Fruit fly (Drosophila melanogaster) whole organism, prepupa: ENCODE data around the gene dre4.

Experiments
- CG10631 ChIP-seq: fragments of 200-800 bp; sonication (Bioruptor generic); optimal IDR thresholded peaks from 2 replicates; lab custom pipeline; 2016; ENCODE audit warnings: missing biosample characterization, missing genetic modification characterization
- CG11294 ChIP-seq: fragments of 200-800 bp; sonication (Bioruptor generic); IDR thresholded peaks from 2 replicates; pipeline ENCODE4 v1.3.6; 2022; ENCODE audit warnings: missing biosample characterization, missing genetic modification characterization
- CG11902 ChIP-seq: fragments of 200-800 bp; sonication (Bioruptor generic); optimal IDR thresholded peaks from 3 replicates; lab custom pipeline; 2016; ENCODE audit warnings: missing biosample characterization, missing genetic modification characterization
- CG15336 ChIP-seq: fragments of 200-800 bp; sonication (Bioruptor generic); IDR thresholded peaks from 2 replicates; pipeline ENCODE4 v1.3.6; 2022; ENCODE audit warnings: missing biosample characterization, missing genetic modification characterization
- CG1621 ChIP-seq: fragments of 200-800 bp; sonication (Bioruptor generic); optimal IDR thresholded peaks from 3 replicates; lab custom pipeline; 2018; ENCODE audit warnings: missing biosample characterization, mild to moderate bottlenecking, missing genetic modification characterization
- CG3032 ChIP-seq: fragments of 200-800 bp; optimal IDR thresholded peaks from 2 replicates; lab custom pipeline; 2019; ENCODE audit warnings: missing biosample characterization, mild to moderate bottlenecking, missing genetic modification characterization, moderate library complexity
- CG31627 ChIP-seq: fragments of 200-800 bp; sonication (Bioruptor generic); optimal IDR thresholded peaks from 3 replicates; lab custom pipeline; 2016; ENCODE audit warnings: missing biosample characterization, missing genetic modification characterization
- CG32006 ChIP-seq: fragments of 200-800 bp; sonication (Bioruptor generic); optimal IDR thresholded peaks from 3 replicates; lab custom pipeline; 2017; ENCODE audit warnings: missing biosample characterization, mild to moderate bottlenecking, missing genetic modification characterization
- CG34406 ChIP-seq: fragments of 200-800 bp; sonication (Bioruptor generic); optimal IDR thresholded peaks from 3 replicates; lab custom pipeline; 2016; ENCODE audit warnings: missing biosample characterization, missing genetic modification characterization
- CG3919 ChIP-seq: fragments of 200-800 bp; sonication (Bioruptor generic); optimal IDR thresholded peaks from 3 replicates; lab custom pipeline; 2016; ENCODE audit warnings: missing biosample characterization, missing genetic modification characterization
- CG4318 ChIP-seq: fragments of 200-800 bp; sonication (Bioruptor generic); optimal IDR thresholded peaks from 3 replicates; lab custom pipeline; 2017; ENCODE audit warnings: missing biosample characterization, mild to moderate bottlenecking, missing genetic modification characterization
- CG6163 ChIP-seq: fragments of 200-800 bp; sonication (Bioruptor generic); IDR thresholded peaks from 3 replicates; pipeline ENCODE4 v1.3.6; 2022; ENCODE audit warnings: missing biosample characterization, missing genetic modification characterization
- CG6792 ChIP-seq: fragments of 200-800 bp; sonication (Bioruptor generic); optimal IDR thresholded peaks from 3 replicates; lab custom pipeline; 2016; ENCODE audit warnings: missing biosample characterization, missing genetic modification characterization
- CG6808 ChIP-seq: fragments of 200-800 bp; sonication (Bioruptor generic); optimal IDR thresholded peaks from 3 replicates; lab custom pipeline; 2017; ENCODE audit warnings: missing biosample characterization, missing genetic modification characterization, mild to moderate bottlenecking, moderate library complexity, missing genetic modification reagents
- CG6854 ChIP-seq: fragments of 200-800 bp; sonication (Bioruptor generic); optimal IDR thresholded peaks from 2 replicates; lab custom pipeline; 2017; ENCODE audit warnings: missing biosample characterization, mild to moderate bottlenecking, missing genetic modification characterization
- CG7368 ChIP-seq: fragments of 200-800 bp; sonication (Bioruptor generic); optimal IDR thresholded peaks from 3 replicates; lab custom pipeline; 2016; ENCODE audit warnings: missing biosample characterization, missing genetic modification characterization
- CG8119 ChIP-seq: fragments of 200-800 bp; sonication (Bioruptor generic); IDR thresholded peaks from 3 replicates; pipeline ENCODE4 v1.3.6; 2022; ENCODE audit warnings: missing biosample characterization, missing genetic modification characterization
- CG8632 ChIP-seq: fragments of 200-800 bp; sonication (Bioruptor generic); optimal IDR thresholded peaks from 3 replicates; lab custom pipeline; 2016; ENCODE audit warnings: missing biosample characterization, missing genetic modification characterization
- CG9139 ChIP-seq: fragments of 200-800 bp; sonication (Bioruptor generic); optimal IDR thresholded peaks from 3 replicates; lab custom pipeline; 2017; ENCODE audit warnings: missing biosample characterization, mild to moderate bottlenecking, missing genetic modification characterization
- Eip78C ChIP-seq: fragments of 200-800 bp; sonication (Bioruptor generic); peaks from one replicate; lab custom pipeline; 2016; ENCODE audit warnings: missing biosample characterization, missing genetic modification characterization
- Gug ChIP-seq: fragments of 200-800 bp; sonication (Bioruptor generic); IDR thresholded peaks from 2 replicates; pipeline ENCODE4 v1.3.6; 2022; ENCODE audit warnings: missing biosample characterization, missing genetic modification characterization
- Hr38 ChIP-seq: sonication (Bioruptor generic); optimal IDR thresholded peaks from 2 replicates; lab custom pipeline; 2016; ENCODE audit warnings: missing biosample characterization, missing genetic modification characterization
- Hr39 ChIP-seq: fragments of 200-800 bp; sonication (Bioruptor generic); optimal IDR thresholded peaks from 2 replicates; lab custom pipeline; 2016; ENCODE audit warnings: missing biosample characterization, missing genetic modification characterization
- Met ChIP-seq: fragments of 200-800 bp; sonication (Bioruptor generic); optimal IDR thresholded peaks from 3 replicates; lab custom pipeline; 2016; ENCODE audit warnings: missing biosample characterization, missing genetic modification characterization
- OdsH ChIP-seq: fragments of 200-800 bp; sonication (Bioruptor generic); optimal IDR thresholded peaks from 3 replicates; lab custom pipeline; 2016; ENCODE audit warnings: missing biosample characterization, missing genetic modification characterization
- Sox102F ChIP-seq: fragments of 200-800 bp; sonication (Bioruptor generic); optimal IDR thresholded peaks from 2 replicates; lab custom pipeline; 2016; ENCODE audit warnings: missing biosample characterization, mild to moderate bottlenecking, missing genetic modification characterization
- Sox14 ChIP-seq: fragments of 200-800 bp; sonication (Bioruptor generic); optimal IDR thresholded peaks from 3 replicates; lab custom pipeline; 2016; ENCODE audit warnings: missing biosample characterization, missing genetic modification characterization
- achi ChIP-seq: fragments of 200-800 bp; sonication (Bioruptor generic); optimal IDR thresholded peaks from 3 replicates; lab custom pipeline; 2016; ENCODE audit warnings: missing biosample characterization, missing genetic modification characterization
- acj6 ChIP-seq: fragments of 200-800 bp; sonication (Bioruptor generic); optimal IDR thresholded peaks from 3 replicates; lab custom pipeline; 2016; ENCODE audit warnings: missing biosample characterization, missing genetic modification characterization
- cyc ChIP-seq: fragments of 200-800 bp; sonication (Bioruptor generic); optimal IDR thresholded peaks from 3 replicates; lab custom pipeline; 2016; ENCODE audit warnings: missing biosample characterization, missing genetic modification characterization
- dac ChIP-seq: fragments of 200-800 bp; sonication (Bioruptor generic); optimal IDR thresholded peaks from 2 replicates; lab custom pipeline; 2017; ENCODE audit warnings: missing biosample characterization, mild to moderate bottlenecking, missing genetic modification characterization
- eg ChIP-seq: fragments of 200-800 bp; sonication (Bioruptor generic); IDR thresholded peaks from 3 replicates; pipeline ENCODE4 v1.3.6; 2022; ENCODE audit warnings: missing biosample characterization, missing genetic modification characterization
- esn ChIP-seq: fragments of 200-800 bp; sonication (Bioruptor generic); optimal IDR thresholded peaks from 2 replicates; lab custom pipeline; 2016; ENCODE audit warnings: missing biosample characterization, mild to moderate bottlenecking, missing genetic modification characterization, moderate library complexity
- fd59A ChIP-seq: fragments of 200-800 bp; sonication (Bioruptor generic); optimal IDR thresholded peaks from 2 replicates; lab custom pipeline; 2017; ENCODE audit warnings: missing biosample characterization, mild to moderate bottlenecking, missing genetic modification characterization, missing genetic modification reagents
- fd85E ChIP-seq: fragments of 200-800 bp; sonication (Bioruptor generic); optimal IDR thresholded peaks from 3 replicates; lab custom pipeline; 2016; ENCODE audit warnings: missing biosample characterization, missing genetic modification characterization
- net ChIP-seq: fragments of 200-800 bp; sonication (Bioruptor generic); optimal IDR thresholded peaks from 3 replicates; lab custom pipeline; 2016; ENCODE audit warnings: missing biosample characterization, missing genetic modification characterization
- pdm3 ChIP-seq: fragments of 200-800 bp; sonication (Bioruptor generic); optimal IDR thresholded peaks from 3 replicates; lab custom pipeline; 2016; ENCODE audit warnings: missing biosample characterization, missing genetic modification characterization
- salr ChIP-seq, 2 experiments: fragments of 200-800 bp; sonication (Bioruptor generic); optimal IDR thresholded peaks; 3 replicates each; lab custom pipeline; 2016 to 2018; ENCODE audit warnings: missing biosample characterization in 2 of 2, missing genetic modification characterization in 2 of 2, mild to moderate bottlenecking in 1 of 2
- ss ChIP-seq, 2 experiments: fragments of 200-800 bp; sonication (Bioruptor generic); optimal IDR thresholded peaks; 2 replicates in 1 of 2; 3 replicates in 1 of 2; lab custom pipeline; 2017 to 2018; ENCODE audit warnings: mild to moderate bottlenecking in 2 of 2, missing biosample characterization in 2 of 2, missing genetic modification characterization in 2 of 2, moderate library complexity in 1 of 2
- svp ChIP-seq: fragments of 200-800 bp; sonication (Bioruptor generic); peaks from one replicate; lab custom pipeline; 2016; ENCODE audit warnings: missing biosample characterization, missing genetic modification characterization
- vri ChIP-seq: fragments of 200-800 bp; sonication (Bioruptor generic); optimal IDR thresholded peaks from 3 replicates; lab custom pipeline; 2016; ENCODE audit warnings: missing biosample characterization, mild to moderate bottlenecking, missing genetic modification characterization

Gene dre4

dm6 chr3L:1844600-1844999, 31.5 kb downstream of the dre4 start (continued):
- TF ChIP-seq CG6808 (GFP tag; lab: Kevin White, UChicago) (no peak), CG8632 (GFP tag; lab: Kevin White, UChicago) (no peak), OdsH (GFP tag; lab: Kevin White, UChicago) (peak; percentile 21), Sox14 (GFP tag; lab: Kevin White, UChicago) (no peak), CG1621 (tag; lab: Kevin White, UChicago) (no peak), CG34406 (GFP tag; lab: Kevin White, UChicago) (no peak), achi (GFP tag; lab: Kevin White, UChicago) (peak; percentile 25), Hr39 (GFP tag; lab: Kevin White, UChicago) (no peak), CG3919 (GFP tag; lab: Kevin White, UChicago) (no peak), Hr38 (peak; percentile 1)

dm6 chr3L:1841984-1842383, 34.1 kb downstream of the dre4 start, which contains the start of gene Cpr62Bc:
TSS of gene Cpr62Bc (minus strand) at chr3L:1842084.
- TF ChIP-seq CG11902 (GFP tag; lab: Kevin White, UChicago) = no peak
- no peak for TF ChIP-seq CG6163 (GFP tag; lab: Robert Waterston, UW)
- no peak for TF ChIP-seq acj6 (GFP tag; lab: Kevin White, UChicago)
- no peak for TF ChIP-seq net (GFP tag; lab: Kevin White, UChicago)
- no peak for TF ChIP-seq CG6792 (GFP tag; lab: Kevin White, UChicago)
- TF ChIP-seq fd59A (GFP tag; lab: Kevin White, UChicago) = no peak
- no peak for TF ChIP-seq OdsH (GFP tag; lab: Kevin White, UChicago)
- no peak for TF ChIP-seq svp
- TF ChIP-seq CG9139 (GFP tag; lab: Kevin White, UChicago) = no peak
- no peak for TF ChIP-seq dac (GFP tag; lab: Kevin White, UChicago)

- TF ChIP-seq Sox14 (GFP tag; lab: Kevin White, UChicago) = no peak
- TF ChIP-seq dac (GFP tag; lab: Kevin White, UChicago) = no peak
- TF ChIP-seq CG6792 (GFP tag; lab: Kevin White, UChicago) = no peak
- no peak for TF ChIP-seq CG3032 (tag; lab: Kevin White, UChicago)
- TF ChIP-seq Sox102F (GFP tag; lab: Kevin White, UChicago) = no peak
Observed at dm6 chr3L:1835064-1835463, 41.0 kb downstream of the dre4 start, which contains the start of gene Cpr62Bb. TSS of gene Cpr62Bb (minus strand) at chr3L:1835164.

dm6 chr3L:1831753-1832268, 44.3 kb downstream of the dre4 start, which contains the start of gene Cpr62Ba:
TSS of gene Cpr62Ba (minus strand) at chr3L:1831783.
- TF ChIP-seq dac (GFP tag; lab: Kevin White, UChicago) (no peak), CG10631 (GFP tag; lab: Kevin White, UChicago) (no peak), CG6808 (GFP tag; lab: Kevin White, UChicago) (no peak), svp (peak; percentile 84), Sox102F (GFP tag; lab: Kevin White, UChicago) (no peak), CG31627 (GFP tag; lab: Kevin White, UChicago) (no peak), ss (GFP tag; optimal IDR thresholded peaks at IDR 0.05; lab: Kevin White, UChicago) (no peak), Eip78C (peak; percentile 40), Met (GFP tag; lab: Kevin White, UChicago) (no peak), Sox14 (GFP tag; lab: Kevin White, UChicago) (no peak), CG8119 (GFP tag; lab: Robert Waterston, UW) (no peak)

dm6 chr3L:1829539-1829938, 46.6 kb downstream of the dre4 start:
- TF ChIP-seq eg = peak; percentile 87
- TF ChIP-seq CG11294 = peak; percentile 74
- peak; percentile 68 for TF ChIP-seq pdm3 (GFP tag; lab: Kevin White, UChicago)
- TF ChIP-seq CG8119 (GFP tag; lab: Robert Waterston, UW) = peak; percentile 57; the same call in 1 of the 3 replicates
- peak; percentile 51 for TF ChIP-seq CG34406 (GFP tag; lab: Kevin White, UChicago)
- peak; percentile 50 for TF ChIP-seq CG4318 (GFP tag; lab: Kevin White, UChicago)
- TF ChIP-seq CG32006 (GFP tag; lab: Kevin White, UChicago) = peak; percentile 71
- TF ChIP-seq esn (GFP tag; lab: Kevin White, UChicago) = peak; percentile 70
- TF ChIP-seq CG6854 (GFP tag; lab: Kevin White, UChicago) = no peak
- TF ChIP-seq CG15336 (GFP tag; lab: Robert Waterston, UW) = peak; percentile 78
- TF ChIP-seq acj6 (GFP tag; lab: Kevin White, UChicago) = peak; percentile 77
- peak in 1 of 2 experiments; percentile 69 for TF ChIP-seq salr (GFP tag; optimal IDR thresholded peaks at IDR 0.05; lab: Kevin White, UChicago)
- TF ChIP-seq Sox102F (GFP tag; lab: Kevin White, UChicago) = peak; percentile 69
- peak; percentile 59 for TF ChIP-seq vri (GFP tag; lab: Kevin White, UChicago)
- no peak for TF ChIP-seq CG11902 (GFP tag; lab: Kevin White, UChicago)
- TF ChIP-seq CG7368 = peak; percentile 38
- peak; percentile 59 for TF ChIP-seq achi (GFP tag; lab: Kevin White, UChicago)
- TF ChIP-seq fd85E (GFP tag; lab: Kevin White, UChicago) = no peak
- TF ChIP-seq svp = peak; percentile 81
- no peak for TF ChIP-seq Hr38
- peak; percentile 62 for TF ChIP-seq cyc (GFP tag; lab: Kevin White, UChicago)
- peak; percentile 75 for TF ChIP-seq Gug (GFP tag; lab: Robert Waterston, UW)
- peak; percentile 80 for TF ChIP-seq Sox14 (GFP tag; lab: Kevin White, UChicago)
- peak; percentile 28 for TF ChIP-seq CG6808 (GFP tag; lab: Kevin White, UChicago)
